Worm (Caenorhabditis elegans): ENCODE measurements around the gene puf-9.

puf-9 gene

ce11 chrX:5813030-5813429, 28.4 kb upstream of the puf-9 start (continued):
- no peak for TF ChIP-seq zim-3 (tag; optimal IDR thresholded peaks at IDR 0.05)
- TF ChIP-seq cebp-1 (GFP tag; IDR thresholded peaks at IDR 0.05), result no peak
- TF ChIP-seq cebp-1 (tag; optimal IDR thresholded peaks at IDR 0.05), result peak; percentile 50
- peak; percentile 97 for TF ChIP-seq nhr-80 (tag; optimal IDR thresholded peaks at IDR 0.05)
- no peak for TF ChIP-seq madf-10 (tag; optimal IDR thresholded peaks at IDR 0.05)

- TF ChIP-seq nhr-80 (tag; optimal IDR thresholded peaks at IDR 0.05), result peak; percentile 64
- no peak for TF ChIP-seq hsf-1 (GFP tag; IDR thresholded peaks at IDR 0.05)
- no peak for TF ChIP-seq mcd-1 (GFP tag; IDR thresholded peaks at IDR 0.05)
- TF ChIP-seq lir-1 (GFP tag; conservative IDR thresholded peaks at IDR 0.05), result no peak
- TF ChIP-seq dox-1 (GFP tag; IDR thresholded peaks at IDR 0.05), result peak; percentile 36; the same call in 1 of the 2 replicates
Measured at ce11 chrX:5814342-5814741, 27.1 kb upstream of the puf-9 start.

- no peak for TF ChIP-seq D2030.7 (GFP tag; IDR thresholded peaks at IDR 0.05)
- TF ChIP-seq lir-1 (GFP tag; conservative IDR thresholded peaks at IDR 0.05), result no peak
- no peak for TF ChIP-seq C06A6.2 (GFP tag; conservative IDR thresholded peaks at IDR 0.05)
- TF ChIP-seq tlf-1 (GFP tag; optimal IDR thresholded peaks at IDR 0.05), result no peak
- TF ChIP-seq B0261.1 (tag; optimal IDR thresholded peaks at IDR 0.05), result no peak
- TF ChIP-seq ZK185.1 (tag; optimal IDR thresholded peaks at IDR 0.05; ENCODE audit: poor library complexity, severe bottlenecking), result no peak
- no peak for TF ChIP-seq efl-1 (GFP tag; optimal IDR thresholded peaks at IDR 0.05)
- TF ChIP-seq ceh-100 (GFP tag; IDR thresholded peaks at IDR 0.05), result no peak
- no peak for TF ChIP-seq mel-28 (tag; optimal IDR thresholded peaks at IDR 0.05; ENCODE audit: borderline replicate concordance)
- no peak for TF ChIP-seq T26A5.8 (tag; optimal IDR thresholded peaks at IDR 0.05)
- TF ChIP-seq Y53G8AR.9 (GFP tag; conservative IDR thresholded peaks at IDR 0.05), result no peak
- no peak for TF ChIP-seq Y95B8A.8 (GFP tag; IDR thresholded peaks at IDR 0.05)
- TF ChIP-seq attf-6 (GFP tag; IDR thresholded peaks at IDR 0.05), result no peak
- TF ChIP-seq sptf-2 (GFP tag; optimal IDR thresholded peaks at IDR 0.05), result no peak
Measured at ce11 chrX:5815343-5815742, 26.0 kb upstream of the puf-9 start.

- TF ChIP-seq ZK185.1 (tag; optimal IDR thresholded peaks at IDR 0.05; ENCODE audit: poor library complexity, severe bottlenecking), result no peak
- no peak for TF ChIP-seq Y67H2A.10 (GFP tag; conservative IDR thresholded peaks at IDR 0.05)
- no peak for TF ChIP-seq hrde-1 (tag; optimal IDR thresholded peaks at IDR 0.05; ENCODE audit: borderline replicate concordance)
- peak; percentile 85 for TF ChIP-seq zfh-2 (GFP tag; conservative IDR thresholded peaks at IDR 0.05)
- 0 out of 2 replicates have a peak, but pooled peaks have one; percentile 42 for TF ChIP-seq aptf-3 (GFP tag; IDR thresholded peaks at IDR 0.05)
- peak; percentile 98 for TF ChIP-seq madf-10 (tag; optimal IDR thresholded peaks at IDR 0.05)
- 0 out of 2 replicates have a peak, but pooled peaks have one; percentile 7 for TF ChIP-seq mcd-1 (GFP tag; IDR thresholded peaks at IDR 0.05)
- TF ChIP-seq C06A6.2 (GFP tag; conservative IDR thresholded peaks at IDR 0.05), result no peak
- TF ChIP-seq bed-2 (GFP tag; IDR thresholded peaks at IDR 0.05), result 0 out of 2 replicates have a peak, but pooled peaks have one; percentile 23
- TF ChIP-seq nhr-80 (tag; optimal IDR thresholded peaks at IDR 0.05), result no peak
- no peak for TF ChIP-seq ets-4 (GFP tag; optimal IDR thresholded peaks at IDR 0.05)
- TF ChIP-seq gei-17 (GFP tag; optimal IDR thresholded peaks at IDR 0.05), result no peak
- TF ChIP-seq die-1 (tag; optimal IDR thresholded peaks at IDR 0.05), result no peak
- no peak for TF ChIP-seq F39B2.1 (GFP tag; IDR thresholded peaks at IDR 0.05)
- peak; percentile 17 for TF ChIP-seq K12H6.12 (tag; optimal IDR thresholded peaks at IDR 0.05)
- TF ChIP-seq rcor-1 (GFP tag; IDR thresholded peaks at IDR 0.05), result no peak
- TF ChIP-seq hlh-12 (tag; optimal IDR thresholded peaks at IDR 0.05), result no peak
- TF ChIP-seq F37B4.10 (GFP tag; IDR thresholded peaks at IDR 0.05), result no peak
- TF ChIP-seq dpff-1 (tag; optimal IDR thresholded peaks at IDR 0.05), result no peak
- TF ChIP-seq D2030.7 (GFP tag; IDR thresholded peaks at IDR 0.05), result no peak
- TF ChIP-seq athp-1 (tag; optimal IDR thresholded peaks at IDR 0.05), result no peak
- no peak for TF ChIP-seq nhr-179 (tag; optimal IDR thresholded peaks at IDR 0.05)
Measured at ce11 chrX:5816346-5816745, 25.0 kb upstream of the puf-9 start.
